Worm (Caenorhabditis elegans): Measurements from ENCODE around the gene F21D12.3.

F21D12.3 gene

ce11 chrII:7337469-7337893 is 13.7 kb upstream of the F21D12.3 start (continued):
- TF ChIP-seq ceh-32 (tag; optimal IDR thresholded peaks at IDR 0.05; ENCODE audit: poor library complexity) (no peak), fos-1 (tag; optimal IDR thresholded peaks at IDR 0.05) (no peak), ceh-82 (tag; optimal IDR thresholded peaks at IDR 0.05) (no peak), saeg-2 (GFP tag; IDR thresholded peaks at IDR 0.05) (peak; percentile 85), ama-1 (optimal IDR thresholded peaks at IDR 0.05) (peak; percentile 46), zip-2 (tag; optimal IDR thresholded peaks at IDR 0.05) (no peak), nhr-48 (tag; optimal IDR thresholded peaks at IDR 0.05) (peak; percentile 99), arid-1 (GFP tag; conservative IDR thresholded peaks at IDR 0.05) (0 out of 2 replicates have a peak, but pooled peaks have one; percentile 4), ztf-11 (tag; optimal IDR thresholded peaks at IDR 0.05) (no peak), mxl-3 (GFP tag; optimal IDR thresholded peaks at IDR 0.05) (peak; percentile 94), dmd-9 (GFP tag; IDR thresholded peaks at IDR 0.05) (no peak), hlh-30 (tag; optimal IDR thresholded peaks at IDR 0.05; ENCODE audit: insufficient read depth) (peak; percentile 90), tag-97 (GFP tag; IDR thresholded peaks at IDR 0.05) (no peak), madf-9 (GFP tag; conservative IDR thresholded peaks at IDR 0.05) (peak; percentile 49; the same call in 1 of the 2 replicates), nhr-42 (GFP tag; IDR thresholded peaks at IDR 0.05) (0 out of 2 replicates have a peak, but pooled peaks have one; percentile 36), tra-1 (GFP tag; IDR thresholded peaks at IDR 0.05) (no peak; the same call in 1 of the 2 replicates), spr-1 (tag; optimal IDR thresholded peaks at IDR 0.05) (peak; percentile 42), dmd-6 (GFP tag; IDR thresholded peaks at IDR 0.05) (peak; percentile 93), nhr-102 (tag; optimal IDR thresholded peaks at IDR 0.05) (peak; percentile 92), nhr-237 (tag; optimal IDR thresholded peaks at IDR 0.05) (no peak), nhr-6 (tag; optimal IDR thresholded peaks at IDR 0.05) (peak; percentile 30), lim-7 (GFP tag; IDR thresholded peaks at IDR 0.05) (no peak), T20F7.1 (GFP tag; optimal IDR thresholded peaks at IDR 0.05) (peak; percentile 77), skn-1 (tag; optimal IDR thresholded peaks at IDR 0.05) (no peak), mdt-29 (GFP tag; IDR thresholded peaks at IDR 0.05) (no peak), lin-29 (GFP tag; IDR thresholded peaks at IDR 0.05) (no peak), duxl-1 (tag; optimal IDR thresholded peaks at IDR 0.05; ENCODE audit: poor library complexity) (peak; percentile 22), php-3 (GFP tag; IDR thresholded peaks at IDR 0.05) (peak; percentile 72), Y105C5A.15 (GFP tag; IDR thresholded peaks at IDR 0.05) (no peak), ztf-7 (tag; optimal IDR thresholded peaks at IDR 0.05) (peak; percentile 36)

- no peak for TF ChIP-seq nhr-25 (tag; optimal IDR thresholded peaks at IDR 0.05; ENCODE audit: borderline replicate concordance, insufficient read depth)
- TF ChIP-seq aha-1 (tag), result peak; percentile 86
Observed at ce11 chrII:7331224-7331623, 7.4 kb upstream of the F21D12.3 start, which contains the start of gene npax-1. Gene npax-1, minus strand, starts transcription at chrII:7331324.

- 0 out of 2 replicates have a peak, but pooled peaks have one; percentile 51 for TF ChIP-seq hmg-1.1 (GFP tag; IDR thresholded peaks at IDR 0.05)
- TF ChIP-seq F37D6.2 (tag; optimal IDR thresholded peaks at IDR 0.05), result peak; percentile 38
- no peak for TF ChIP-seq F26F4.8 (GFP tag; conservative IDR thresholded peaks at IDR 0.05)
- TF ChIP-seq set-16 (GFP tag; IDR thresholded peaks at IDR 0.05), result peak; percentile 78
- no peak for TF ChIP-seq daf-8 (GFP tag; IDR thresholded peaks at IDR 0.05)
- no peak for TF ChIP-seq tra-1 (GFP tag; IDR thresholded peaks at IDR 0.05)
- TF ChIP-seq egl-43 (GFP tag; IDR thresholded peaks at IDR 0.05), result no peak; the same call in 1 of the 2 replicates
- TF ChIP-seq nhr-6 (tag; optimal IDR thresholded peaks at IDR 0.05), result no peak
- no peak for TF ChIP-seq Y75B8A.6 (GFP tag; IDR thresholded peaks at IDR 0.05)
- TF ChIP-seq lim-7 (GFP tag; IDR thresholded peaks at IDR 0.05), result no peak
- TF ChIP-seq fos-1 (tag; optimal IDR thresholded peaks at IDR 0.05), result no peak
- no peak for TF ChIP-seq lin-29 (GFP tag; IDR thresholded peaks at IDR 0.05)
- no peak for TF ChIP-seq nhr-48 (tag; optimal IDR thresholded peaks at IDR 0.05)
- TF ChIP-seq T26A8.4 (GFP tag; IDR thresholded peaks at IDR 0.05), result no peak
- no peak for TF ChIP-seq zip-2 (tag; optimal IDR thresholded peaks at IDR 0.05)
- no peak; the same call in 1 of the 2 replicates for TF ChIP-seq arid-1 (GFP tag; conservative IDR thresholded peaks at IDR 0.05)
- no peak for TF ChIP-seq nhr-41 (GFP tag; IDR thresholded peaks at IDR 0.05)
- peak; percentile 45; the same call in 1 of the 2 replicates for TF ChIP-seq ZK337.2 (GFP tag; IDR thresholded peaks at IDR 0.05)
- TF ChIP-seq nhr-111 (GFP tag; optimal IDR thresholded peaks at IDR 0.05), result no peak
- peak; percentile 22 for TF ChIP-seq dpl-1 (GFP tag; optimal IDR thresholded peaks at IDR 0.05)
- TF ChIP-seq ces-1 (GFP tag; optimal IDR thresholded peaks at IDR 0.05), result no peak
- TF ChIP-seq lin-38 (GFP tag; IDR thresholded peaks at IDR 0.05), result no peak
- TF ChIP-seq ceh-20 (GFP tag; IDR thresholded peaks at IDR 0.05), result peak; percentile 29
- no peak for TF ChIP-seq nhr-25 (tag; optimal IDR thresholded peaks at IDR 0.05; ENCODE audit: borderline replicate concordance, insufficient read depth)
- no peak for TF ChIP-seq nhr-77 (tag; optimal IDR thresholded peaks at IDR 0.05)
Observed at ce11 chrII:7326997-7327396, 3.2 kb upstream of the F21D12.3 start.
